Worm (Caenorhabditis elegans): Measurements from ENCODE around the gene srh-33.

Gene srh-33

ce11 chrV:472589-472988, 29.5 kb upstream of the srh-33 start, which contains the start of gene srt-31:
TSS of gene srt-31 (plus strand) at chrV:472889.
- TF ChIP-seq nhr-25 (tag; optimal IDR thresholded peaks at IDR 0.05) (no peak), C34F6.9 (tag; optimal IDR thresholded peaks at IDR 0.05) (no peak), ztf-11 (tag; optimal IDR thresholded peaks at IDR 0.05) (no peak), elt-3 (tag; optimal IDR thresholded peaks at IDR 0.05) (no peak), mdl-1 (tag; optimal IDR thresholded peaks at IDR 0.05) (no peak), R02D3.7 (tag; optimal IDR thresholded peaks at IDR 0.05) (no peak), aly-2 (tag; optimal IDR thresholded peaks at IDR 0.05) (no peak), ceh-82 (tag; optimal IDR thresholded peaks at IDR 0.05) (no peak), nhr-129 (tag; optimal IDR thresholded peaks at IDR 0.05) (no peak), alr-1 (tag; optimal IDR thresholded peaks at IDR 0.05) (no peak), lin-39 (tag; optimal IDR thresholded peaks at IDR 0.05) (no peak), sma-9 (GFP tag; optimal IDR thresholded peaks at IDR 0.05) (no peak), sma-9 (tag; optimal IDR thresholded peaks at IDR 0.05) (no peak)

ce11 chrV:468460-468859, 25.4 kb upstream of the srh-33 start, which contains the start of gene srbc-57:
TSS of gene srbc-57 (minus strand) at chrV:468560.
- TF ChIP-seq Y55F3AM.14 (GFP tag; optimal IDR thresholded peaks at IDR 0.05): no peak
- no peak for TF ChIP-seq lsy-2 (tag; optimal IDR thresholded peaks at IDR 0.05)
- TF ChIP-seq ama-1 (optimal IDR thresholded peaks at IDR 0.05): no peak
- no peak for TF ChIP-seq alr-1 (tag; optimal IDR thresholded peaks at IDR 0.05)
- TF ChIP-seq blmp-1 (tag; optimal IDR thresholded peaks at IDR 0.05; ENCODE audit: insufficient read depth): no peak
- no peak for TF ChIP-seq elt-3 (tag; optimal IDR thresholded peaks at IDR 0.05)
- no peak for TF ChIP-seq nhr-6 (tag; optimal IDR thresholded peaks at IDR 0.05)
- no peak for TF ChIP-seq unc-39 (tag; optimal IDR thresholded peaks at IDR 0.05)
- no peak for TF ChIP-seq sem-4 (tag; optimal IDR thresholded peaks at IDR 0.05)
- TF ChIP-seq ztf-4 (tag; optimal IDR thresholded peaks at IDR 0.05): no peak
- TF ChIP-seq ztf-11 (tag; optimal IDR thresholded peaks at IDR 0.05): no peak
- no peak for TF ChIP-seq R02D3.7 (tag; optimal IDR thresholded peaks at IDR 0.05)
- TF ChIP-seq peb-1 (tag; optimal IDR thresholded peaks at IDR 0.05): no peak

ce11 chrV:467507-467906, 24.4 kb upstream of the srh-33 start:
- no peak for TF ChIP-seq elt-3 (tag; optimal IDR thresholded peaks at IDR 0.05)
- TF ChIP-seq sma-9 (GFP tag; optimal IDR thresholded peaks at IDR 0.05): no peak
- TF ChIP-seq sma-9 (tag; optimal IDR thresholded peaks at IDR 0.05): no peak
- TF ChIP-seq F13H6.1 (tag; optimal IDR thresholded peaks at IDR 0.05): no peak
- no peak for TF ChIP-seq ZK546.5 (tag; optimal IDR thresholded peaks at IDR 0.05)
- no peak for TF ChIP-seq skn-1 (tag; optimal IDR thresholded peaks at IDR 0.05)
- no peak for TF ChIP-seq aly-2 (tag; optimal IDR thresholded peaks at IDR 0.05)
- TF ChIP-seq nhr-21 (tag; optimal IDR thresholded peaks at IDR 0.05): no peak
- TF ChIP-seq nhr-11 (tag; optimal IDR thresholded peaks at IDR 0.05): no peak
- TF ChIP-seq Y55F3AM.14 (GFP tag; optimal IDR thresholded peaks at IDR 0.05): no peak
- no peak for TF ChIP-seq ceh-82 (tag; optimal IDR thresholded peaks at IDR 0.05)

- TF ChIP-seq sma-9 (GFP tag; optimal IDR thresholded peaks at IDR 0.05) (peak; percentile 25), sma-9 (tag; optimal IDR thresholded peaks at IDR 0.05) (no peak), nhr-129 (tag; optimal IDR thresholded peaks at IDR 0.05) (no peak), nhr-10 (tag; optimal IDR thresholded peaks at IDR 0.05) (no peak), unc-39 (tag; optimal IDR thresholded peaks at IDR 0.05) (no peak), elt-1 (tag; optimal IDR thresholded peaks at IDR 0.05) (no peak), nhr-23 (tag; optimal IDR thresholded peaks at IDR 0.05) (no peak), blmp-1 (tag; optimal IDR thresholded peaks at IDR 0.05; ENCODE audit: insufficient read depth) (peak; percentile 33), ztf-4 (tag; optimal IDR thresholded peaks at IDR 0.05) (no peak)
These were observed 22.3 kb upstream of the srh-33 start for ce11 chrV:465355-465754.

- TF ChIP-seq ztf-11 (tag; optimal IDR thresholded peaks at IDR 0.05) (no peak), lin-11 (tag; optimal IDR thresholded peaks at IDR 0.05) (no peak), skn-1 (tag; optimal IDR thresholded peaks at IDR 0.05) (no peak), sma-9 (GFP tag; optimal IDR thresholded peaks at IDR 0.05) (peak; percentile 44), sma-9 (tag; optimal IDR thresholded peaks at IDR 0.05) (no peak), crh-2 (tag; optimal IDR thresholded peaks at IDR 0.05) (peak; percentile 49), nhr-12 (tag; optimal IDR thresholded peaks at IDR 0.05) (no peak)
These were observed 21.7 kb upstream of the srh-33 start, which contains the start of gene nhr-201 for ce11 chrV:464800-465199. TSS of gene nhr-201 (plus strand) at chrV:464828.

- TF ChIP-seq dmd-4 (tag; optimal IDR thresholded peaks at IDR 0.05) (no peak), zag-1 (tag; optimal IDR thresholded peaks at IDR 0.05) (no peak), F13H6.1 (tag; optimal IDR thresholded peaks at IDR 0.05) (peak; percentile 4), nhr-25 (tag; optimal IDR thresholded peaks at IDR 0.05) (peak; percentile 34), fos-1 (tag; optimal IDR thresholded peaks at IDR 0.05) (peak; percentile 52), aly-2 (tag; optimal IDR thresholded peaks at IDR 0.05) (no peak), nhr-6 (tag; optimal IDR thresholded peaks at IDR 0.05) (no peak), sma-9 (GFP tag; optimal IDR thresholded peaks at IDR 0.05) (peak; percentile 83), sma-9 (tag; optimal IDR thresholded peaks at IDR 0.05) (no peak), nhr-129 (tag; optimal IDR thresholded peaks at IDR 0.05) (peak; percentile 68), gmeb-1 (tag; optimal IDR thresholded peaks at IDR 0.05) (peak; percentile 12), crh-2 (tag; optimal IDR thresholded peaks at IDR 0.05) (peak; percentile 65)
These were observed 19.2 kb upstream of the srh-33 start, which contains the start of gene nhr-202 for ce11 chrV:462263-462662. TSS of gene nhr-202 (plus strand) at chrV:462588.
